Comparison of ENCODE assay signal across 2 fruit fly cellular contexts in genomic region chrX:6613581-6613980, dm6.
TF ChIP-seq lines count a peak whose summit lies in the region.

No protein-coding gene starts in this region.

- TF ChIP-seq CTCF in whole organism, embryonic (GFP tag; optimal IDR thresholded peaks at IDR 0.05; lab: Kevin White, UChicago): no peak

TF ChIP-seq in whole organism, embryonic, 481 proteins besides CTCF, POLR2A, EP300 and RAD21:
- TF ChIP-seq CG15514 (GFP tag; optimal IDR thresholded peaks at IDR 0.05; lab: Kevin White, UChicago) (peak; percentile 7), CG12744 (GFP tag; optimal IDR thresholded peaks at IDR 0.05; lab: Kevin White, UChicago) (no peak), Dp (GFP tag; optimal IDR thresholded peaks at IDR 0.05; lab: Kevin White, UChicago) (no peak), grn (GFP tag; optimal IDR thresholded peaks at IDR 0.05; lab: Kevin White, UChicago) (peak; percentile 0), exex (tag; optimal IDR thresholded peaks at IDR 0.05; lab: Kevin White, UChicago) (peak; percentile 34), CG13894 (tag; optimal IDR thresholded peaks at IDR 0.05; lab: Kevin White, UChicago) (peak; percentile 47), eve (GFP tag; optimal IDR thresholded peaks at IDR 0.05; lab: Kevin White, UChicago) (peak in 1 of 2 experiments; percentile 23), lab (GFP tag; optimal IDR thresholded peaks at IDR 0.05; lab: Kevin White, UChicago) (peak; percentile 53), caup (GFP tag; optimal IDR thresholded peaks at IDR 0.05; lab: Kevin White, UChicago; ENCODE audit: severe bottlenecking) (peak; percentile 25), Pdp1 (GFP tag; optimal IDR thresholded peaks at IDR 0.05; lab: Kevin White, UChicago) (peak in 1 of 2 experiments; percentile 25), CG8290 (GFP tag; optimal IDR thresholded peaks at IDR 0.05; lab: Kevin White, UChicago) (no peak), CG8290 (tag; optimal IDR thresholded peaks at IDR 0.05; lab: Kevin White, UChicago) (peak in 1 of 2 experiments; percentile 5), Med (GFP tag; lab: Kevin White, UChicago) (peak; percentile 72), CG7963 (GFP tag; IDR thresholded peaks at IDR 0.05; lab: Robert Waterston, UW; ENCODE audit: partially characterized antibody) (no peak), tio (GFP tag; optimal IDR thresholded peaks at IDR 0.05; lab: Kevin White, UChicago) (no peak), Fer1 (GFP tag; optimal IDR thresholded peaks at IDR 0.05; lab: Kevin White, UChicago) (peak; percentile 2), CG2678 (tag; optimal IDR thresholded peaks at IDR 0.05; lab: Kevin White, UChicago) (peak; percentile 3), twi (tag; optimal IDR thresholded peaks at IDR 0.05; lab: Kevin White, UChicago) (peak; percentile 74), Hmr (GFP tag; optimal IDR thresholded peaks at IDR 0.05; lab: Kevin White, UChicago) (peak; percentile 7)

TF ChIP-seq in whole organism, prepupa, 60 proteins besides CTCF, POLR2A, EP300 and RAD21:
- TF ChIP-seq Eip78C (GFP tag; lab: Kevin White, UChicago) (no peak), spab (GFP tag; optimal IDR thresholded peaks at IDR 0.05; lab: Kevin White, UChicago) (no peak), CG16779 (tag; optimal IDR thresholded peaks at IDR 0.05; lab: Kevin White, UChicago) (no peak), CG11902 (GFP tag; optimal IDR thresholded peaks at IDR 0.05; lab: Kevin White, UChicago) (no peak), Hr4 (GFP tag; optimal IDR thresholded peaks at IDR 0.05; lab: Kevin White, UChicago) (no peak), Sox102F (GFP tag; optimal IDR thresholded peaks at IDR 0.05; lab: Kevin White, UChicago) (no peak), fkh (GFP tag; optimal IDR thresholded peaks at IDR 0.05; lab: Kevin White, UChicago) (peak; percentile 60), Lpt (GFP tag; optimal IDR thresholded peaks at IDR 0.05; lab: Kevin White, UChicago) (no peak), CG8319 (GFP tag; optimal IDR thresholded peaks at IDR 0.05; lab: Kevin White, UChicago) (no peak)
